Worm (Caenorhabditis elegans) whole organism, L2 larva: ENCODE data around the gene F21D9.8.

Source experiments
- C34F6.9 ChIP-seq: fragments of 150-350 bp; optimal IDR thresholded peaks from 2 replicates; lab custom pipeline; 2014; ENCODE audit warnings: missing biosample characterization, missing genetic modification characterization
- F13H6.1 ChIP-seq: sonication (generic microtip); optimal IDR thresholded peaks from 2 replicates; lab custom pipeline; 2016; ENCODE audit warnings: missing genetic modification characterization, missing compliant biosample characterization
- ZK546.5 ChIP-seq: sonication (generic microtip); optimal IDR thresholded peaks from 2 replicates; lab custom pipeline; 2017; ENCODE audit warnings: missing biosample characterization, missing genetic modification characterization
- alr-1 ChIP-seq: fragments of 150-350 bp; optimal IDR thresholded peaks from 2 replicates; lab custom pipeline; 2014; ENCODE audit warnings: missing biosample characterization, missing genetic modification characterization
- blmp-1 ChIP-seq: sonication (generic microtip); optimal IDR thresholded peaks from 2 replicates; lab custom pipeline; 2017; ENCODE audit warnings: missing genetic modification characterization, mild to moderate bottlenecking, missing compliant biosample characterization, antibody characterized with exemption, moderate library complexity; ENCODE audit not compliant: insufficient read depth
- ceh-16 ChIP-seq: fragments of 150-350 bp; optimal IDR thresholded peaks from 2 replicates; lab custom pipeline; 2014; ENCODE audit warnings: missing biosample characterization, missing genetic modification characterization
- ceh-82 ChIP-seq: fragments of 150-350 bp; optimal IDR thresholded peaks from 2 replicates; lab custom pipeline; 2014; ENCODE audit warnings: missing biosample characterization, missing genetic modification characterization
- dmd-4 ChIP-seq: sonication (generic microtip); optimal IDR thresholded peaks from 2 replicates; lab custom pipeline; 2017; ENCODE audit warnings: missing biosample characterization, missing genetic modification characterization
- elt-1 ChIP-seq: fragments of 150-350 bp; optimal IDR thresholded peaks from 2 replicates; lab custom pipeline; 2014; ENCODE audit warnings: missing biosample characterization, missing genetic modification characterization
- elt-3 ChIP-seq: sonication (generic microtip); optimal IDR thresholded peaks from 2 replicates; lab custom pipeline; 2017; ENCODE audit warnings: missing biosample characterization, missing genetic modification characterization
- fos-1 ChIP-seq: fragments of 150-350 bp; optimal IDR thresholded peaks from 2 replicates; lab custom pipeline; 2014; ENCODE audit warnings: missing biosample characterization, missing genetic modification characterization
- gmeb-1 ChIP-seq: fragments of 150-350 bp; optimal IDR thresholded peaks from 2 replicates; lab custom pipeline; 2014; ENCODE audit warnings: missing biosample characterization, missing genetic modification characterization
- lin-11 ChIP-seq: fragments of 150-350 bp; sonication (generic microtip); optimal IDR thresholded peaks from 2 replicates; lab custom pipeline; 2014; ENCODE audit warnings: missing biosample characterization, missing genetic modification characterization, inconsistent platforms, mixed read lengths
- lin-13 ChIP-seq: fragments of 150-350 bp; optimal IDR thresholded peaks from 2 replicates; lab custom pipeline; 2014; ENCODE audit warnings: missing biosample characterization, missing genetic modification reagents, missing genetic modification characterization
- mab-5 ChIP-seq: fragments of 150-350 bp; optimal IDR thresholded peaks from 2 replicates; lab custom pipeline; 2014; ENCODE audit warnings: missing biosample characterization, missing genetic modification characterization
- mbf-1 ChIP-seq: sonication (generic microtip); optimal IDR thresholded peaks from 2 replicates; lab custom pipeline; 2017; ENCODE audit warnings: missing biosample characterization, missing genetic modification characterization
- mdl-1 ChIP-seq, 2 experiments: fragments of 150-350 bp in 1 of 2; sonication (generic microtip) in 1 of 2; optimal IDR thresholded peaks; 2 replicates each; lab custom pipeline; 2017; ENCODE audit warnings: missing biosample characterization in 2 of 2, missing genetic modification characterization in 2 of 2
- nhr-10 ChIP-seq: sonication (generic microtip); optimal IDR thresholded peaks from 2 replicates; lab custom pipeline; 2017; ENCODE audit warnings: missing biosample characterization, missing genetic modification characterization
- nhr-11 ChIP-seq: fragments of 150-350 bp; optimal IDR thresholded peaks from 2 replicates; lab custom pipeline; 2014; ENCODE audit warnings: missing biosample characterization, missing genetic modification characterization
- nhr-12 ChIP-seq: fragments of 150-350 bp; optimal IDR thresholded peaks from 2 replicates; lab custom pipeline; 2014; ENCODE audit warnings: missing biosample characterization, missing genetic modification characterization
- nhr-129 ChIP-seq: fragments of 150-350 bp; optimal IDR thresholded peaks from 2 replicates; lab custom pipeline; 2014; ENCODE audit warnings: missing biosample characterization, missing genetic modification characterization
- nhr-21 ChIP-seq: fragments of 150-350 bp; optimal IDR thresholded peaks from 2 replicates; lab custom pipeline; 2014; ENCODE audit warnings: missing biosample characterization, missing genetic modification characterization
- nhr-23 ChIP-seq: fragments of 150-350 bp; optimal IDR thresholded peaks from 2 replicates; lab custom pipeline; 2014; ENCODE audit warnings: missing biosample characterization, missing genetic modification reagents, missing genetic modification characterization
- nhr-237 ChIP-seq: fragments of 150-350 bp; optimal IDR thresholded peaks from 2 replicates; lab custom pipeline; 2014; ENCODE audit warnings: missing biosample characterization, missing genetic modification characterization
- nhr-25 ChIP-seq: fragments of 150-350 bp; sonication (generic microtip); optimal IDR thresholded peaks from 3 replicates; lab custom pipeline; 2014; ENCODE audit warnings: missing biosample characterization, missing genetic modification characterization
- peb-1 ChIP-seq: fragments of 150-350 bp; optimal IDR thresholded peaks from 2 replicates; lab custom pipeline; 2014; ENCODE audit warnings: missing biosample characterization, missing genetic modification characterization
- skn-1 ChIP-seq: sonication (generic microtip); optimal IDR thresholded peaks from 2 replicates; lab custom pipeline; 2017; ENCODE audit warnings: missing biosample characterization, missing genetic modification characterization
- sma-9 ChIP-seq, 2 experiments: fragments of 150-350 bp in 1 of 2; sonication (generic microtip) in 1 of 2; optimal IDR thresholded peaks; 2 replicates each; lab custom pipeline; 2014 to 2016; ENCODE audit warnings: missing genetic modification characterization in 2 of 2, mild to moderate bottlenecking in 1 of 2, missing biosample characterization in 1 of 2, missing compliant biosample characterization in 1 of 2, missing genetic modification reagents in 1 of 2, moderate library complexity in 1 of 2
- snpc-4 ChIP-seq: fragments of 150-350 bp; optimal IDR thresholded peaks from 2 replicates; lab custom pipeline; 2014; ENCODE audit warnings: missing biosample characterization, missing genetic modification characterization
- unc-55 ChIP-seq: fragments of 150-350 bp; sonication (generic microtip); optimal IDR thresholded peaks from 3 replicates; lab custom pipeline; 2014; ENCODE audit warnings: missing biosample characterization, missing genetic modification reagents, missing genetic modification characterization
- unc-62 ChIP-seq: fragments of 150-350 bp; optimal IDR thresholded peaks from 2 replicates; lab custom pipeline; 2014; ENCODE audit warnings: missing biosample characterization, missing genetic modification reagents, missing genetic modification characterization
- ztf-1 ChIP-seq: fragments of 200-800 bp; sonication (Bioruptor generic); conservative IDR thresholded peaks from 2 replicates; pipeline ENCODE4 v1.3.6; 2022; ENCODE audit warnings: missing genetic modification characterization, missing compliant biosample characterization
- ztf-11 ChIP-seq: sonication (generic microtip); optimal IDR thresholded peaks from 2 replicates; lab custom pipeline; 2017; ENCODE audit warnings: missing biosample characterization, missing genetic modification characterization
- ztf-4 ChIP-seq: fragments of 150-350 bp; optimal IDR thresholded peaks from 2 replicates; lab custom pipeline; 2014; ENCODE audit warnings: missing biosample characterization, missing genetic modification characterization

Gene F21D9.8

ce11 chrV:19279888-19280287 is at the start of gene F21D9.8:
Gene F21D9.8 (minus strand): TSS chrV:19279988.
- TF ChIP-seq elt-1 (tag; lab: Kevin White, UChicago): no peak
- no peak for TF ChIP-seq nhr-11 (tag; lab: Kevin White, UChicago)
- TF ChIP-seq sma-9 (GFP tag; optimal IDR thresholded peaks at IDR 0.05; lab: Kevin White, UChicago): no peak
- no peak for TF ChIP-seq sma-9 (tag; optimal IDR thresholded peaks at IDR 0.05; lab: Kevin White, UChicago)

- TF ChIP-seq elt-1 (tag; lab: Kevin White, UChicago): no peak
- TF ChIP-seq C34F6.9 (tag; lab: Kevin White, UChicago): no peak
- no peak for TF ChIP-seq nhr-21 (tag; lab: Kevin White, UChicago)
- TF ChIP-seq mab-5: no peak
- no peak for TF ChIP-seq nhr-129
- no peak for TF ChIP-seq ztf-4 (tag; lab: Kevin White, UChicago)
- no peak for TF ChIP-seq skn-1 (tag; lab: Kevin White, UChicago)
- TF ChIP-seq blmp-1 (tag; lab: Kevin White, UChicago): no peak
- TF ChIP-seq ZK546.5 (tag; lab: Kevin White, UChicago): no peak
- TF ChIP-seq nhr-12 (tag; lab: Kevin White, UChicago): no peak
- no peak for TF ChIP-seq alr-1 (tag; lab: Kevin White, UChicago)
- TF ChIP-seq nhr-237 (tag; lab: Kevin White, UChicago): no peak
- TF ChIP-seq nhr-23 (tag; lab: Kevin White, UChicago): no peak
- no peak for TF ChIP-seq unc-62
- no peak for TF ChIP-seq nhr-10 (tag; lab: Kevin White, UChicago)
- TF ChIP-seq mbf-1 (tag; lab: Kevin White, UChicago): no peak
- no peak for TF ChIP-seq lin-13 (GFP tag; lab: Kevin White, UChicago)
- no peak for TF ChIP-seq sma-9 (GFP tag; optimal IDR thresholded peaks at IDR 0.05; lab: Kevin White, UChicago)
- TF ChIP-seq sma-9 (tag; optimal IDR thresholded peaks at IDR 0.05; lab: Kevin White, UChicago): no peak
- TF ChIP-seq ztf-11 (tag; lab: Kevin White, UChicago): no peak
These were observed 49.5 kb upstream of the F21D9.8 start, which contains the start of gene fbxb-65 for ce11 chrV:19329263-19329662. Gene fbxb-65 (plus strand): TSS chrV:19329563.

- TF ChIP-seq unc-62 (no peak), mbf-1 (tag; lab: Kevin White, UChicago) (no peak), ztf-1 (GFP tag; lab: Robert Waterston, UW) (no peak), skn-1 (tag; lab: Kevin White, UChicago) (no peak), nhr-10 (tag; lab: Kevin White, UChicago) (no peak), snpc-4 (tag; lab: Kevin White, UChicago) (no peak), unc-55 (no peak), nhr-21 (tag; lab: Kevin White, UChicago) (no peak), nhr-12 (tag; lab: Kevin White, UChicago) (no peak), fos-1 (tag; lab: Kevin White, UChicago) (no peak), gmeb-1 (tag; lab: Kevin White, UChicago) (no peak), F13H6.1 (tag; lab: Kevin White, UChicago) (no peak), peb-1 (tag; lab: Kevin White, UChicago) (no peak), nhr-237 (tag; lab: Kevin White, UChicago) (no peak), lin-11 (tag; lab: Kevin White, UChicago) (no peak), elt-1 (tag; lab: Kevin White, UChicago) (no peak), mdl-1 (tag; optimal IDR thresholded peaks at IDR 0.05; lab: Kevin White, UChicago) (no peak), ceh-16 (tag; lab: Kevin White, UChicago) (no peak), ZK546.5 (tag; lab: Kevin White, UChicago) (no peak), nhr-25 (tag; lab: Kevin White, UChicago) (no peak)
- TF ChIP-seq, all 48 proteins: peak for 0
These were observed 45.6 kb upstream of the F21D9.8 start for ce11 chrV:19325436-19325835.

- no peak for TF ChIP-seq dmd-4 (tag; lab: Kevin White, UChicago)
- no peak for TF ChIP-seq lin-13 (GFP tag; lab: Kevin White, UChicago)
- TF ChIP-seq ceh-82 (tag; lab: Kevin White, UChicago): no peak
- TF ChIP-seq nhr-129: no peak
- TF ChIP-seq elt-1 (tag; lab: Kevin White, UChicago): no peak
- TF ChIP-seq nhr-23 (tag; lab: Kevin White, UChicago): no peak
- TF ChIP-seq mbf-1 (tag; lab: Kevin White, UChicago): no peak
- TF ChIP-seq alr-1 (tag; lab: Kevin White, UChicago): no peak
- no peak for TF ChIP-seq C34F6.9 (tag; lab: Kevin White, UChicago)
- no peak for TF ChIP-seq elt-3 (tag; lab: Kevin White, UChicago)
- no peak for TF ChIP-seq F13H6.1 (tag; lab: Kevin White, UChicago)
- TF ChIP-seq, all 48 proteins: peak for 0
These were observed 42.6 kb upstream of the F21D9.8 start, which contains the start of gene C43D7.4 for ce11 chrV:19322387-19322786. Gene C43D7.4 (minus strand): TSS chrV:19322487.
